Worm (Caenorhabditis elegans): ENCODE data around the gene srw-107.

- TF ChIP-seq tbx-9 (tag; optimal IDR thresholded peaks at IDR 0.05; ENCODE audit: borderline replicate concordance) (no peak), zfh-2 (GFP tag; conservative IDR thresholded peaks at IDR 0.05) (no peak), ama-1 (optimal IDR thresholded peaks at IDR 0.05) (no peak), ama-1 (GFP tag; optimal IDR thresholded peaks at IDR 0.05) (no peak), snpc-4 (GFP tag; optimal IDR thresholded peaks at IDR 0.05) (no peak), snpc-4 (tag; optimal IDR thresholded peaks at IDR 0.05) (no peak), B0035.1 (tag; optimal IDR thresholded peaks at IDR 0.05) (no peak), F49E8.2 (tag; optimal IDR thresholded peaks at IDR 0.05; ENCODE audit: insufficient read depth) (no peak), ztf-28 (GFP tag; IDR thresholded peaks at IDR 0.05) (no peak), F39B2.1 (GFP tag; IDR thresholded peaks at IDR 0.05) (no peak)
Observed at ce11 chrV:543169-543568, 21.8 kb upstream of the srw-107 start, which contains the start of gene C14C6.3.

Measured in whole organism, young adult.